Worm (Caenorhabditis elegans) whole organism, L4/young adult: Measurements from ENCODE around the gene F22E12.1.

ENCODE experiments used
- W03F9.2 ChIP-seq: fragments of 150-350 bp; optimal IDR thresholded peaks from 2 replicates; lab custom pipeline; 2014; ENCODE audit warnings: missing biosample characterization, missing genetic modification characterization
- dao-5 ChIP-seq: sonication (generic microtip); optimal IDR thresholded peaks from 2 replicates; lab custom pipeline; 2016; ENCODE audit warnings: missing genotype, missing genetic modification characterization, moderate library complexity, missing compliant biosample characterization

- no peak for TF ChIP-seq W03F9.2
- TF ChIP-seq dao-5: no peak
Measured at ce11 chrV:10418961-10419360, 38.2 kb downstream of the F22E12.1 start, which contains the start of gene F15H10.5.
